Fruit fly (Drosophila melanogaster): ENCODE data around the gene Trs23.

Gene Trs23

dm6 chr2L:8690382-8690781 is 4.4 kb downstream of the Trs23 start:
- TF ChIP-seq GATAd (GFP tag; optimal IDR thresholded peaks at IDR 0.05) (no peak), Hnf4 (GFP tag; optimal IDR thresholded peaks at IDR 0.05) (peak; percentile 3), woc (GFP tag; optimal IDR thresholded peaks at IDR 0.05) (no peak), sage (GFP tag; optimal IDR thresholded peaks at IDR 0.05) (no peak)

dm6 chr2L:8690913-8691291 is 4.9 kb downstream of the Trs23 start:
- TF ChIP-seq pan (optimal IDR thresholded peaks at IDR 0.05) = no peak
- peak; percentile 9 for TF ChIP-seq Dif (GFP tag; optimal IDR thresholded peaks at IDR 0.05; ENCODE audit: partially characterized antibody)
- no peak for TF ChIP-seq Myc (optimal IDR thresholded peaks at IDR 0.05)
- TF ChIP-seq lola (GFP tag; optimal IDR thresholded peaks at IDR 0.05) = no peak
- no peak for TF ChIP-seq Hr78 (GFP tag; optimal IDR thresholded peaks at IDR 0.05)
- TF ChIP-seq jim (GFP tag; optimal IDR thresholded peaks at IDR 0.05) = no peak
- TF ChIP-seq Sp1 (GFP tag; optimal IDR thresholded peaks at IDR 0.05) = no peak
- TF ChIP-seq CG9705 (GFP tag; optimal IDR thresholded peaks at IDR 0.05) = no peak
- TF ChIP-seq Hr83 (GFP tag; optimal IDR thresholded peaks at IDR 0.05; ENCODE audit: poor library complexity, severe bottlenecking) = peak; percentile 13
- no peak for TF ChIP-seq Rel (GFP tag; optimal IDR thresholded peaks at IDR 0.05)
- TF ChIP-seq Rel (tag; optimal IDR thresholded peaks at IDR 0.05) = peak; percentile 75
- TF ChIP-seq Hnf4 (GFP tag; optimal IDR thresholded peaks at IDR 0.05) = no peak
- no peak for TF ChIP-seq dl (GFP tag; optimal IDR thresholded peaks at IDR 0.05; ENCODE audit: insufficient read depth in 1 of 2, partially characterized antibody in 2 of 2)
- no peak for TF ChIP-seq HLH106 (tag; optimal IDR thresholded peaks at IDR 0.05)

dm6 chr2L:8691292-8691975 is 5.4 kb downstream of the Trs23 start:
- peak; percentile 66 for TF ChIP-seq CG9705 (GFP tag; optimal IDR thresholded peaks at IDR 0.05)
- TF ChIP-seq Mio (GFP tag; optimal IDR thresholded peaks at IDR 0.05) = no peak
- peak; percentile 84 for TF ChIP-seq psq (GFP tag; optimal IDR thresholded peaks at IDR 0.05)
- peak; percentile 89 for TF ChIP-seq fru (GFP tag; optimal IDR thresholded peaks at IDR 0.05)
- no peak for TF ChIP-seq tai (GFP tag; optimal IDR thresholded peaks at IDR 0.05)
- TF ChIP-seq Sp1 (GFP tag; optimal IDR thresholded peaks at IDR 0.05) = peak; percentile 94
- TF ChIP-seq Myc (optimal IDR thresholded peaks at IDR 0.05) = no peak
- peak; percentile 90 for TF ChIP-seq HLH106 (tag; optimal IDR thresholded peaks at IDR 0.05)
- peak; percentile 70 for TF ChIP-seq sage (GFP tag; optimal IDR thresholded peaks at IDR 0.05)
- no peak for TF ChIP-seq jim (GFP tag; optimal IDR thresholded peaks at IDR 0.05)
- TF ChIP-seq dl (GFP tag; optimal IDR thresholded peaks at IDR 0.05; ENCODE audit: insufficient read depth in 1 of 2, partially characterized antibody in 2 of 2) = peak in 1 of 2 experiments; percentile 82
- peak; percentile 84 for TF ChIP-seq rgr (GFP tag; optimal IDR thresholded peaks at IDR 0.05)
- peak; percentile 78 for TF ChIP-seq sv (GFP tag; optimal IDR thresholded peaks at IDR 0.05)
- TF ChIP-seq Dfd (GFP tag; optimal IDR thresholded peaks at IDR 0.05) = no peak
- peak; percentile 49 for TF ChIP-seq CG32264 (GFP tag; optimal IDR thresholded peaks at IDR 0.05)
- TF ChIP-seq br (GFP tag; optimal IDR thresholded peaks at IDR 0.05) = peak; percentile 78
- TF ChIP-seq usp (GFP tag; optimal IDR thresholded peaks at IDR 0.05) = no peak
- TF ChIP-seq pan (optimal IDR thresholded peaks at IDR 0.05) = no peak
- TF ChIP-seq brk (GFP tag; optimal IDR thresholded peaks at IDR 0.05) = peak; percentile 84
- TF ChIP-seq Jra (GFP tag; optimal IDR thresholded peaks at IDR 0.05) = peak; percentile 53
- TF ChIP-seq dmrt93B (GFP tag; optimal IDR thresholded peaks at IDR 0.05) = peak; percentile 81
- no peak for TF ChIP-seq Hr78 (GFP tag; optimal IDR thresholded peaks at IDR 0.05)
- TF ChIP-seq lola (GFP tag; optimal IDR thresholded peaks at IDR 0.05) = no peak
- TF ChIP-seq OdsH (GFP tag; optimal IDR thresholded peaks at IDR 0.05) = peak; percentile 91
- TF ChIP-seq ey (GFP tag; optimal IDR thresholded peaks at IDR 0.05) = peak; percentile 75
- peak; percentile 79 for TF ChIP-seq Dif (GFP tag; optimal IDR thresholded peaks at IDR 0.05; ENCODE audit: partially characterized antibody)
- TF ChIP-seq N (GFP tag; optimal IDR thresholded peaks at IDR 0.05) = no peak
- peak; percentile 76 for TF ChIP-seq Hr83 (GFP tag; optimal IDR thresholded peaks at IDR 0.05; ENCODE audit: poor library complexity, severe bottlenecking)
- TF ChIP-seq woc (GFP tag; optimal IDR thresholded peaks at IDR 0.05) = peak; percentile 85
- TF ChIP-seq Hnf4 (GFP tag; optimal IDR thresholded peaks at IDR 0.05) = peak; percentile 83
- peak; percentile 45 for TF ChIP-seq dsf (GFP tag; optimal IDR thresholded peaks at IDR 0.05; ENCODE audit: borderline replicate concordance)
- TF ChIP-seq CrebA (GFP tag; optimal IDR thresholded peaks at IDR 0.05; ENCODE audit: borderline replicate concordance) = peak; percentile 47
- peak; percentile 87 for TF ChIP-seq h (GFP tag; optimal IDR thresholded peaks at IDR 0.05)
- peak in 1 of 2 experiments; percentile 91 for TF ChIP-seq foxo (GFP tag; optimal IDR thresholded peaks at IDR 0.05)
- peak; percentile 44 for TF ChIP-seq Rel (GFP tag; optimal IDR thresholded peaks at IDR 0.05)
- TF ChIP-seq Rel (tag; optimal IDR thresholded peaks at IDR 0.05) = no peak
